Worm (Caenorhabditis elegans) whole organism, late embryonic: ENCODE measurements around the gene nhr-163.

Experiments used
- C38D4.7 ChIP-seq: fragments of 200-800 bp; sonication (Bioruptor generic); optimal IDR thresholded peaks from 2 replicates; lab custom pipeline; 2018; ENCODE audit warnings: mild to moderate bottlenecking, missing genetic modification characterization, moderate library complexity, missing compliant biosample characterization
- K02D7.2 ChIP-seq: sonication (generic microtip); optimal IDR thresholded peaks from 2 replicates; lab custom pipeline; 2017; ENCODE audit warnings: mild to moderate bottlenecking, missing genetic modification characterization, missing compliant biosample characterization
- Y22D7AL.16 ChIP-seq: sonication (generic microtip); optimal IDR thresholded peaks from 2 replicates; lab custom pipeline; 2016; ENCODE audit warnings: missing genetic modification characterization, missing compliant biosample characterization
- ahr-1 ChIP-seq: sonication (generic microtip); optimal IDR thresholded peaks from 2 replicates; lab custom pipeline; 2016; ENCODE audit warnings: missing genetic modification characterization, missing compliant biosample characterization
- ama-1 ChIP-seq: fragments of 150-350 bp; optimal IDR thresholded peaks from 2 replicates; lab custom pipeline; 2014
- ceh-14 ChIP-seq: sonication (generic microtip); optimal IDR thresholded peaks from 2 replicates; lab custom pipeline; 2016; ENCODE audit warnings: missing genotype, missing genetic modification characterization, missing compliant biosample characterization
- ceh-18 ChIP-seq: sonication (generic microtip); optimal IDR thresholded peaks from 2 replicates; lab custom pipeline; 2016; ENCODE audit warnings: missing genetic modification characterization, missing compliant biosample characterization
- ceh-2 ChIP-seq: sonication (generic microtip); optimal IDR thresholded peaks from 2 replicates; lab custom pipeline; 2016; ENCODE audit warnings: missing genotype, missing genetic modification characterization, missing compliant biosample characterization
- ceh-22 ChIP-seq: sonication (generic microtip); optimal IDR thresholded peaks from 2 replicates; lab custom pipeline; 2017; ENCODE audit warnings: missing biosample characterization, missing genetic modification characterization
- ceh-24 ChIP-seq: sonication (generic microtip); optimal IDR thresholded peaks from 2 replicates; lab custom pipeline; 2016; ENCODE audit warnings: mild to moderate bottlenecking, missing genetic modification characterization, missing compliant biosample characterization
- ceh-30 ChIP-seq: fragments of 150-350 bp; optimal IDR thresholded peaks from 2 replicates; lab custom pipeline; 2014; ENCODE audit warnings: missing biosample characterization, missing genetic modification characterization
- ceh-31 ChIP-seq: sonication (generic microtip); optimal IDR thresholded peaks from 2 replicates; lab custom pipeline; 2016; ENCODE audit warnings: missing genetic modification characterization, missing compliant biosample characterization
- ceh-34 ChIP-seq: sonication (generic microtip); optimal IDR thresholded peaks from 2 replicates; lab custom pipeline; 2016; ENCODE audit warnings: mild to moderate bottlenecking, missing genetic modification characterization, missing compliant biosample characterization
- ceh-48 ChIP-seq: sonication (generic microtip); optimal IDR thresholded peaks from 2 replicates; lab custom pipeline; 2016; ENCODE audit warnings: missing genetic modification characterization, inconsistent platforms, missing compliant biosample characterization
- ceh-6 ChIP-seq: fragments of 200-800 bp; sonication (Bioruptor generic); optimal IDR thresholded peaks from 2 replicates; lab custom pipeline; 2018; ENCODE audit warnings: mild to moderate bottlenecking, missing genetic modification characterization, missing compliant biosample characterization
- che-1 ChIP-seq: sonication (generic microtip); optimal IDR thresholded peaks from 2 replicates; lab custom pipeline; 2016; ENCODE audit warnings: mild to moderate bottlenecking, missing genetic modification characterization, missing compliant biosample characterization
- dmd-4 ChIP-seq: sonication (generic microtip); optimal IDR thresholded peaks from 2 replicates; lab custom pipeline; 2016; ENCODE audit warnings: borderline replicate concordance, missing genetic modification characterization, missing compliant biosample characterization
- eyg-1 ChIP-seq: sonication (generic microtip); optimal IDR thresholded peaks from 2 replicates; lab custom pipeline; 2016; ENCODE audit warnings: missing genotype, missing genetic modification characterization, missing compliant biosample characterization
- fax-1 ChIP-seq: sonication (generic microtip); optimal IDR thresholded peaks from 2 replicates; lab custom pipeline; 2016; ENCODE audit warnings: missing genotype, missing genetic modification characterization, missing compliant biosample characterization
- fkh-10 ChIP-seq: fragments of 150-350 bp; optimal IDR thresholded peaks from 2 replicates; lab custom pipeline; 2014; ENCODE audit warnings: missing biosample characterization, missing genetic modification reagents, missing genetic modification characterization
- fkh-6 ChIP-seq: sonication (generic microtip); optimal IDR thresholded peaks from 2 replicates; lab custom pipeline; 2016; ENCODE audit warnings: missing genetic modification characterization, missing compliant biosample characterization
- gmeb-2 ChIP-seq: sonication (generic microtip); optimal IDR thresholded peaks from 2 replicates; lab custom pipeline; 2016; ENCODE audit warnings: missing genetic modification characterization, inconsistent platforms, missing compliant biosample characterization
- hlh-13 ChIP-seq: fragments of 200-800 bp; sonication (Bioruptor generic); optimal IDR thresholded peaks from 2 replicates; lab custom pipeline; 2018; ENCODE audit warnings: mild to moderate bottlenecking, missing genetic modification characterization, missing compliant biosample characterization
- hlh-15 ChIP-seq: sonication (generic microtip); optimal IDR thresholded peaks from 2 replicates; lab custom pipeline; 2016; ENCODE audit warnings: missing genetic modification characterization, missing compliant biosample characterization
- hlh-30 ChIP-seq: sonication (generic microtip); optimal IDR thresholded peaks from 2 replicates; lab custom pipeline; 2017; ENCODE audit warnings: antibody characterized with exemption, missing genetic modification characterization, missing compliant biosample characterization; ENCODE audit not compliant: insufficient read depth
- lin-11 ChIP-seq: fragments of 200-800 bp; sonication (Bioruptor generic); optimal IDR thresholded peaks from 2 replicates; lab custom pipeline; 2018; ENCODE audit warnings: mild to moderate bottlenecking, missing genetic modification characterization, missing compliant biosample characterization
- mec-3 ChIP-seq: sonication (generic microtip); optimal IDR thresholded peaks from 2 replicates; lab custom pipeline; 2016; ENCODE audit warnings: borderline replicate concordance, missing genetic modification characterization, missing compliant biosample characterization
- nfya-1 ChIP-seq: sonication (generic microtip); optimal IDR thresholded peaks from 2 replicates; lab custom pipeline; 2017; ENCODE audit warnings: missing genetic modification characterization, mild to moderate bottlenecking, missing compliant biosample characterization, antibody characterized with exemption, moderate library complexity
- nhr-11 ChIP-seq: fragments of 150-350 bp; optimal IDR thresholded peaks from 2 replicates; lab custom pipeline; 2014; ENCODE audit warnings: missing biosample characterization, missing genetic modification characterization
- nhr-232 ChIP-seq: sonication (generic microtip); optimal IDR thresholded peaks from 2 replicates; lab custom pipeline; 2016; ENCODE audit warnings: missing genetic modification characterization, missing compliant biosample characterization
- npax-4 ChIP-seq: sonication (generic microtip); optimal IDR thresholded peaks from 2 replicates; lab custom pipeline; 2016; ENCODE audit warnings: missing genetic modification characterization, missing compliant biosample characterization
- pqm-1 ChIP-seq: sonication (generic microtip); optimal IDR thresholded peaks from 2 replicates; lab custom pipeline; 2016; ENCODE audit warnings: missing genetic modification characterization, missing compliant biosample characterization
- pros-1 ChIP-seq: fragments of 150-350 bp; optimal IDR thresholded peaks from 2 replicates; lab custom pipeline; 2014; ENCODE audit warnings: missing biosample characterization, missing genetic modification reagents, missing genetic modification characterization
- sdc-2 ChIP-seq: sonication (generic microtip); optimal IDR thresholded peaks from 2 replicates; lab custom pipeline; 2016; ENCODE audit warnings: missing genotype, missing genetic modification characterization, missing compliant biosample characterization
- tbx-7 ChIP-seq: sonication (generic microtip); optimal IDR thresholded peaks from 2 replicates; lab custom pipeline; 2016; ENCODE audit warnings: missing genotype, missing genetic modification characterization, missing compliant biosample characterization
- ttx-3 ChIP-seq: sonication (generic microtip); optimal IDR thresholded peaks from 2 replicates; lab custom pipeline; 2016; ENCODE audit warnings: missing genetic modification reagents, missing genetic modification characterization, missing compliant biosample characterization
- unc-42 ChIP-seq: sonication (generic microtip); optimal IDR thresholded peaks from 2 replicates; lab custom pipeline; 2016; ENCODE audit warnings: missing genotype, missing genetic modification characterization, missing compliant biosample characterization
- ztf-16 ChIP-seq: sonication (generic microtip); optimal IDR thresholded peaks from 2 replicates; lab custom pipeline; 2017; ENCODE audit warnings: missing genetic modification characterization, missing compliant biosample characterization

The nhr-163 gene

DNA sequence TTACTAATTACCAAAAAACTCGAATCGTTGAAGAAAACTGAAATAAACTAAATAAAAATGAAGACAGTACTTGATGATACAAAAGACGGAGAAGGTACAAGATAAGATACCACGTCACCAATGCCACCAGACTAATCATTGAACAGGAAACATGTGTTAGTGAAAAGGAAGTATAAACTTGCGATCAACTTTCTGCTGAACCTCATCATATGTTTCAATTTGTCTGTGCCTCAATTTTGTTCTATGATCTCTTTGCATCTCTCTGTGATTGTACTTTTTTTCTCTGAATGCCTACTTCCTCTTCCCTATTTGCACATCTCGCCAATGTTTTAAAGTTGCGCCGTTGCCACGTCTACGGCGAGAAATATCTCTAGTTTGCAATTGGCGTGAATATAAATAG is 8.2 kb upstream of the nhr-163 start:
- TF ChIP-seq fkh-6 (tag; lab: Kevin White, UChicago), result no peak
- TF ChIP-seq mec-3 (tag; lab: Kevin White, UChicago), result no peak
- no peak for TF ChIP-seq pros-1 (tag; lab: Kevin White, UChicago)
- no peak for TF ChIP-seq ceh-30 (tag; lab: Kevin White, UChicago)
- no peak for TF ChIP-seq ceh-6 (GFP tag; lab: Kevin White, UChicago)
- TF ChIP-seq hlh-30 (tag; lab: Kevin White, UChicago), result no peak
- no peak for TF ChIP-seq Y22D7AL.16 (tag; lab: Kevin White, UChicago)
- no peak for TF ChIP-seq tbx-7 (tag; lab: Kevin White, UChicago)
- no peak for TF ChIP-seq unc-42 (tag; lab: Kevin White, UChicago)
- no peak for TF ChIP-seq ceh-31 (tag; lab: Kevin White, UChicago)
- TF ChIP-seq ama-1 (lab: Kevin White, UChicago), result no peak
- TF ChIP-seq hlh-15 (tag; lab: Kevin White, UChicago), result no peak
- no peak for TF ChIP-seq ceh-34 (tag; lab: Kevin White, UChicago)
- no peak for TF ChIP-seq sdc-2 (tag; lab: Kevin White, UChicago)
- TF ChIP-seq eyg-1, result no peak
- TF ChIP-seq nhr-11, result no peak
- no peak for TF ChIP-seq lin-11 (tag; lab: Kevin White, UChicago)
- TF ChIP-seq fax-1 (tag; lab: Kevin White, UChicago), result no peak
- TF ChIP-seq dmd-4, result no peak

DNA sequence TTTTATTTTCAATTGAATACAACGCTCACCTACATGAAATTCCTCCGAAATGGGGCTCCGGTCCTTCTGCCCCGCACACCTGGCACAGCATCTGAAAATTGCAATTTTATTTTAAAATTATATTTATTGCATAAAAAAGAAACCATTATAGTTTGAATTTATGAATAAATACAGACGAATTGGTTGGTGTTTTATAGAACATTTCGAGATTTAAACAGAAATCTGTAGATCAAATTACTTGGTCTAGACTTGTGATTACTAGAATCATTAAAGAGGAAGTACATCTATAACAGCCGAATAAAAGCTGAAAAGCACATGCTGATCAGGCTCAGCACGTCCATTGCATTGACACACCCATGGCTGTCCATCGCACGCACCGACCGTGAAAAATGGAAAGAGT is 5.9 kb upstream of the nhr-163 start, which contains the start of gene nhr-162:
Gene nhr-162, minus strand, starts transcription at position 101 of the 400 bp plus-strand sequence.
- TF ChIP-seq pqm-1 (tag; lab: Kevin White, UChicago) (no peak), ahr-1 (tag; lab: Kevin White, UChicago) (no peak), K02D7.2 (tag; lab: Kevin White, UChicago) (no peak), gmeb-2 (tag; lab: Kevin White, UChicago) (no peak), nfya-1 (no peak), che-1 (tag; lab: Kevin White, UChicago) (no peak), nhr-232 (tag; lab: Kevin White, UChicago) (no peak), nhr-11 (no peak), ceh-14 (tag; lab: Kevin White, UChicago) (no peak), ceh-6 (GFP tag; lab: Kevin White, UChicago) (no peak), ceh-18 (tag; lab: Kevin White, UChicago) (no peak), ceh-31 (tag; lab: Kevin White, UChicago) (no peak), ztf-16 (tag; lab: Kevin White, UChicago) (no peak)

DNA sequence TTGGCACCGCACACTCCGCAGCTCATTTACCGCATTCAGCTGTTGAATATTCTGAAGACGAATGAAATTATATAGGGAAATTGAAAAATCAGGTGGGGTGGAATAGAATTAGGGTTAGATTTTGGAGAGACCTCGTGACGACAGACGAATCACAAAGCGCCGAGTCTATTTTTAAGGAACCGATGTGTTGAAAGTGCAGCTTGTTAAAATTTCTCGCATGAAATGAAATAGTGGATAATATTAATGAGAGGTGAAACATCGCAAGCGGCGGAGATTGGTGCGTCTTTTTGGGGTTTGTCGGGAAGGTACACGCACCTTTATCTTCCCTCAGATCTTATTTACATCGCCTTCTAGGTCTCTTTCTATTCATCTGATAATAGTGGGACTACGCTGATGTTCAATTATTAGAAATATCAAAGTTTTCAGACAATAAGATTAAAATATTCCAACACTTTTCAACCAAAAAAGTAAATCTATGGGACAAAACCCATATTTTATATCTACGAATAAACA is 3.8 kb upstream of the nhr-163 start, which contains the start of gene nhr-140:
Gene nhr-140, minus strand, starts transcription at position 51 of the 513 bp plus-strand sequence.
- TF ChIP-seq mec-3 (tag; lab: Kevin White, UChicago) (no peak), npax-4 (tag; lab: Kevin White, UChicago) (no peak), gmeb-2 (tag; lab: Kevin White, UChicago) (no peak)

DNA sequence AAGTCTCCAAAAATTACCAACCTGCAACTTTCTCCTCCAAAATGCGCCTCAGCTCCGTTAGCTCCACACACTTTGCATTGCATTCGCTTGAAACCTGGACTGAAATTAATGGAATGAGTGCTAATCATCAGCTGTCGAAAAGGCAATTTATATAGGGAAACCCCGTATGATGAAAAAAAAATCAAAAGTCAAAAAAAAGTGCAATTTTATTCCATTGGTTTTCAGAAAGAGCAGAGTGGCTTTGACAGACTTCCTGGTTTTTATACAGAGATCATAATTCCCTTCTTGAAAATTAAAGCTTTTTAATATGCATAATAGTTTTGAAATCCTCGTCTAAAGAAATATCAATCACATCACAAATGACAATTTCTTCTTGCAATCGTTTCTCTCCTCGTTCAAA is 1.8 kb upstream of the nhr-163 start, which contains the start of gene nhr-139:
Gene nhr-139, minus strand, starts transcription at position 101 of the 400 bp plus-strand sequence.
- TF ChIP-seq fkh-10 (GFP tag; lab: Kevin White, UChicago) (no peak), nhr-11 (no peak), ceh-22 (tag; lab: Kevin White, UChicago) (no peak), ceh-14 (tag; lab: Kevin White, UChicago) (no peak), ceh-34 (tag; lab: Kevin White, UChicago) (no peak), nhr-232 (tag; lab: Kevin White, UChicago) (no peak), ceh-2 (tag; lab: Kevin White, UChicago) (no peak), ttx-3 (tag; lab: Kevin White, UChicago) (no peak), hlh-15 (tag; lab: Kevin White, UChicago) (no peak), K02D7.2 (tag; lab: Kevin White, UChicago) (no peak), C38D4.7 (GFP tag; lab: Kevin White, UChicago) (no peak), hlh-13 (GFP tag; lab: Kevin White, UChicago) (no peak), ceh-48 (tag; lab: Kevin White, UChicago) (no peak), ceh-24 (tag; lab: Kevin White, UChicago) (no peak), hlh-30 (tag; lab: Kevin White, UChicago) (no peak)
